Worm (Caenorhabditis elegans) whole organism, L1 larva: ENCODE measurements around the gene srlf-13.

Source experiments
- C04F5.9 ChIP-seq: sonication (generic microtip); optimal IDR thresholded peaks from 2 replicates; lab custom pipeline; 2016; ENCODE audit warnings: missing genetic modification characterization, missing compliant biosample characterization
- C16A3.4 ChIP-seq: fragments of 150-350 bp; optimal IDR thresholded peaks from 2 replicates; lab custom pipeline; 2014; ENCODE audit warnings: missing biosample characterization, missing genetic modification characterization
- aha-1 ChIP-seq: fragments of 150-350 bp; optimal IDR thresholded peaks from 2 replicates; lab custom pipeline; 2014; ENCODE audit warnings: missing biosample characterization, missing genetic modification characterization
- alr-1 ChIP-seq: fragments of 200-800 bp; sonication (Bioruptor generic); optimal IDR thresholded peaks from 2 replicates; lab custom pipeline; 2018; ENCODE audit warnings: borderline replicate concordance, mild to moderate bottlenecking, missing genetic modification characterization, missing compliant biosample characterization
- aly-2 ChIP-seq: fragments of 150-350 bp; optimal IDR thresholded peaks from 2 replicates; lab custom pipeline; 2014; ENCODE audit warnings: missing biosample characterization, missing genetic modification characterization
- blmp-1 ChIP-seq: fragments of 150-350 bp; optimal IDR thresholded peaks from 2 replicates; lab custom pipeline; 2014; ENCODE audit warnings: missing biosample characterization, missing genetic modification characterization
- ceh-63 ChIP-seq: fragments of 200-800 bp; sonication (Bioruptor generic); optimal IDR thresholded peaks from 2 replicates; lab custom pipeline; 2018; ENCODE audit warnings: mild to moderate bottlenecking, missing genetic modification characterization, missing compliant biosample characterization
- ceh-82 ChIP-seq, 3 experiments: fragments of 150-350 bp in 1 of 3; sonication (generic microtip) in 2 of 3; optimal IDR thresholded peaks; 2 replicates each; lab custom pipeline; 2014 to 2017; ENCODE audit warnings: missing biosample characterization in 3 of 3, missing genetic modification characterization in 3 of 3
- ceh-88 ChIP-seq: fragments of 200-800 bp; sonication (Bioruptor generic); IDR thresholded peaks from 2 replicates; pipeline ENCODE4 v1.3.6; 2022; ENCODE audit warnings: missing genetic modification characterization, missing compliant biosample characterization
- ces-1 ChIP-seq: fragments of 150-350 bp; optimal IDR thresholded peaks from 2 replicates; lab custom pipeline; 2014; ENCODE audit warnings: missing biosample characterization, missing genetic modification reagents, missing genetic modification characterization
- dpl-1 ChIP-seq, 3 experiments: fragments of 150-350 bp in 2 of 3; sonication (generic microtip) in 1 of 3; optimal IDR thresholded peaks; 2 replicates each; lab custom pipeline; 2014 to 2017; ENCODE audit warnings: missing biosample characterization in 3 of 3, missing genetic modification characterization in 3 of 3, missing genetic modification reagents in 3 of 3
- dsc-1 ChIP-seq: sonication (generic microtip); optimal IDR thresholded peaks from 2 replicates; lab custom pipeline; 2016; ENCODE audit warnings: mild to moderate bottlenecking, missing genetic modification characterization, missing compliant biosample characterization
- efl-1 ChIP-seq, 4 experiments: fragments of 150-350 bp; optimal IDR thresholded peaks in 3 of 4; peaks in 1 of 4; 1 replicate in 1 of 4; 2 replicates in 3 of 4; lab custom pipeline; 2014; ENCODE audit warnings: missing biosample characterization in 2 of 4, missing genetic modification characterization in 2 of 4, missing genetic modification reagents in 2 of 4
- egl-27 ChIP-seq, 2 experiments: fragments of 150-350 bp in 1 of 2; sonication (generic microtip); optimal IDR thresholded peaks; 3 replicates each; lab custom pipeline; 2017 to 2018; ENCODE audit warnings: missing biosample characterization in 2 of 2, missing genetic modification characterization in 2 of 2, missing genetic modification reagents in 2 of 2
- elt-2 ChIP-seq: sonication (generic microtip); optimal IDR thresholded peaks from 2 replicates; lab custom pipeline; 2016; ENCODE audit warnings: missing genetic modification characterization, mild to moderate bottlenecking, inconsistent platforms, missing compliant biosample characterization, missing genetic modification reagents
- ets-5 ChIP-seq: fragments of 200-800 bp; sonication (Bioruptor generic); IDR thresholded peaks from 2 replicates; pipeline ENCODE4 v1.3.6; 2022; ENCODE audit warnings: missing genetic modification characterization, missing compliant biosample characterization
- fkh-10 ChIP-seq: sonication (generic microtip); optimal IDR thresholded peaks from 2 replicates; lab custom pipeline; 2017; ENCODE audit warnings: missing biosample characterization, missing genetic modification reagents, missing genetic modification characterization
- fkh-4 ChIP-seq: sonication (generic microtip); optimal IDR thresholded peaks from 2 replicates; lab custom pipeline; 2016; ENCODE audit warnings: missing compliant biosample characterization, missing genetic modification characterization, borderline replicate concordance
- fos-1 ChIP-seq: fragments of 150-350 bp; optimal IDR thresholded peaks from 2 replicates; lab custom pipeline; 2014; ENCODE audit warnings: missing biosample characterization, missing genetic modification characterization
- hlh-4 ChIP-seq: sonication (generic microtip); optimal IDR thresholded peaks from 2 replicates; lab custom pipeline; 2016; ENCODE audit warnings: mild to moderate bottlenecking, missing genetic modification characterization, missing compliant biosample characterization
- isw-1 ChIP-seq: fragments of 200-800 bp; sonication (Bioruptor generic); IDR thresholded peaks from 2 replicates; pipeline ENCODE4 v1.3.6; 2022; ENCODE audit warnings: missing genetic modification characterization, missing compliant biosample characterization
- jun-1 ChIP-seq: fragments of 150-350 bp; optimal IDR thresholded peaks from 2 replicates; lab custom pipeline; 2014; ENCODE audit warnings: missing biosample characterization, missing genetic modification reagents, missing genetic modification characterization
- lin-15B ChIP-seq: fragments of 150-350 bp; sonication (generic microtip); optimal IDR thresholded peaks from 3 replicates; lab custom pipeline; 2014; ENCODE audit warnings: missing biosample characterization, missing genetic modification characterization
- lin-35 ChIP-seq, 2 experiments: fragments of 150-350 bp; optimal IDR thresholded peaks; 2 replicates each; lab custom pipeline; 2014; ENCODE audit warnings: missing biosample characterization in 2 of 2, missing genetic modification characterization in 2 of 2, missing genetic modification reagents in 2 of 2
- lin-39 ChIP-seq: fragments of 150-350 bp; optimal IDR thresholded peaks from 2 replicates; lab custom pipeline; 2014; ENCODE audit warnings: missing biosample characterization, missing genetic modification reagents, missing genetic modification characterization
- mdl-1 ChIP-seq, 2 experiments: fragments of 150-350 bp; optimal IDR thresholded peaks; 2 replicates each; lab custom pipeline; 2014 to 2017; ENCODE audit warnings: missing biosample characterization in 2 of 2, missing genetic modification characterization in 2 of 2, inconsistent platforms in 1 of 2
- mef-2 ChIP-seq: fragments of 150-350 bp; optimal IDR thresholded peaks from 2 replicates; lab custom pipeline; 2014; ENCODE audit warnings: missing biosample characterization, missing genetic modification characterization
- mep-1 ChIP-seq: fragments of 150-350 bp; optimal IDR thresholded peaks from 2 replicates; lab custom pipeline; 2014; ENCODE audit warnings: missing biosample characterization, missing genetic modification characterization
- nhr-11 ChIP-seq: fragments of 150-350 bp; optimal IDR thresholded peaks from 2 replicates; lab custom pipeline; 2014; ENCODE audit warnings: missing biosample characterization, missing genetic modification characterization
- nhr-12 ChIP-seq: sonication (generic microtip); optimal IDR thresholded peaks from 2 replicates; lab custom pipeline; 2017; ENCODE audit warnings: missing biosample characterization, missing genetic modification characterization
- nhr-20 ChIP-seq: sonication (generic microtip); optimal IDR thresholded peaks from 2 replicates; lab custom pipeline; 2016; ENCODE audit warnings: mild to moderate bottlenecking, missing genetic modification characterization, missing compliant biosample characterization
- nhr-237 ChIP-seq: fragments of 150-350 bp; optimal IDR thresholded peaks from 2 replicates; lab custom pipeline; 2014; ENCODE audit warnings: missing biosample characterization, missing genetic modification characterization
- nhr-28 ChIP-seq: fragments of 150-350 bp; optimal IDR thresholded peaks from 2 replicates; lab custom pipeline; 2014; ENCODE audit warnings: missing biosample characterization, missing genetic modification characterization
- nhr-71 ChIP-seq: sonication (generic microtip); optimal IDR thresholded peaks from 2 replicates; lab custom pipeline; 2016; ENCODE audit warnings: mild to moderate bottlenecking, missing genetic modification characterization, moderate library complexity, missing compliant biosample characterization
- nhr-77 ChIP-seq: fragments of 150-350 bp; optimal IDR thresholded peaks from 2 replicates; lab custom pipeline; 2014; ENCODE audit warnings: missing biosample characterization, missing genetic modification characterization
- nhr-85 ChIP-seq: sonication (generic microtip); peaks from one replicate; lab custom pipeline; 2016; ENCODE audit warnings: missing genetic modification characterization, inconsistent platforms, missing compliant biosample characterization
- pqm-1 ChIP-seq: sonication (generic microtip); optimal IDR thresholded peaks from 3 replicates; lab custom pipeline; 2017; ENCODE audit warnings: missing biosample characterization, missing genetic modification characterization
- skn-1 ChIP-seq: fragments of 150-350 bp; optimal IDR thresholded peaks from 2 replicates; lab custom pipeline; 2014; ENCODE audit warnings: missing biosample characterization, missing genetic modification characterization
- snu-23 ChIP-seq: sonication (generic microtip); optimal IDR thresholded peaks from 2 replicates; lab custom pipeline; 2016; ENCODE audit warnings: missing genetic modification characterization, missing compliant biosample characterization
- sox-4 ChIP-seq: sonication (generic microtip); optimal IDR thresholded peaks from 2 replicates; lab custom pipeline; 2016; ENCODE audit warnings: missing genetic modification characterization, missing compliant biosample characterization
- sptf-1 ChIP-seq: fragments of 150-350 bp; optimal IDR thresholded peaks from 2 replicates; lab custom pipeline; 2014; ENCODE audit warnings: missing biosample characterization, missing genetic modification characterization
- sup-37 ChIP-seq: fragments of 200-800 bp; sonication (Bioruptor generic); optimal IDR thresholded peaks from 2 replicates; lab custom pipeline; 2018; ENCODE audit warnings: mild to moderate bottlenecking, missing genetic modification characterization, missing compliant biosample characterization
- swsn-7 ChIP-seq: sonication (generic microtip); optimal IDR thresholded peaks from 2 replicates; lab custom pipeline; 2016; ENCODE audit warnings: missing genetic modification characterization, missing compliant biosample characterization
- tbx-2 ChIP-seq: sonication (generic microtip); optimal IDR thresholded peaks from 2 replicates; lab custom pipeline; 2016; ENCODE audit warnings: missing genetic modification characterization, missing compliant biosample characterization
- unc-130 ChIP-seq: fragments of 150-350 bp; optimal IDR thresholded peaks from 2 replicates; lab custom pipeline; 2017; ENCODE audit warnings: missing biosample characterization, missing genetic modification characterization, inconsistent platforms
- unc-62 ChIP-seq: fragments of 150-350 bp; optimal IDR thresholded peaks from 2 replicates; lab custom pipeline; 2014; ENCODE audit warnings: missing biosample characterization, missing genetic modification reagents, missing genetic modification characterization
- unc-86 ChIP-seq: sonication (generic microtip); optimal IDR thresholded peaks from 2 replicates; lab custom pipeline; 2016; ENCODE audit warnings: missing genetic modification characterization, missing compliant biosample characterization
- vab-15 ChIP-seq: sonication (generic microtip); optimal IDR thresholded peaks from 2 replicates; lab custom pipeline; 2017; ENCODE audit warnings: missing genotype, mild to moderate bottlenecking, missing genetic modification characterization, missing compliant biosample characterization
- xbp-1 ChIP-seq: sonication (generic microtip); optimal IDR thresholded peaks from 2 replicates; lab custom pipeline; 2016; ENCODE audit warnings: missing genetic modification characterization, missing compliant biosample characterization
- zag-1 ChIP-seq: fragments of 150-350 bp; optimal IDR thresholded peaks from 2 replicates; lab custom pipeline; 2014; ENCODE audit warnings: missing biosample characterization, missing genetic modification characterization
- zip-4 ChIP-seq: fragments of 200-800 bp; sonication (Bioruptor generic); optimal IDR thresholded peaks from 2 replicates; lab custom pipeline; 2018; ENCODE audit warnings: mild to moderate bottlenecking, missing genetic modification characterization, moderate library complexity, missing compliant biosample characterization

srlf-13 gene

DNA sequence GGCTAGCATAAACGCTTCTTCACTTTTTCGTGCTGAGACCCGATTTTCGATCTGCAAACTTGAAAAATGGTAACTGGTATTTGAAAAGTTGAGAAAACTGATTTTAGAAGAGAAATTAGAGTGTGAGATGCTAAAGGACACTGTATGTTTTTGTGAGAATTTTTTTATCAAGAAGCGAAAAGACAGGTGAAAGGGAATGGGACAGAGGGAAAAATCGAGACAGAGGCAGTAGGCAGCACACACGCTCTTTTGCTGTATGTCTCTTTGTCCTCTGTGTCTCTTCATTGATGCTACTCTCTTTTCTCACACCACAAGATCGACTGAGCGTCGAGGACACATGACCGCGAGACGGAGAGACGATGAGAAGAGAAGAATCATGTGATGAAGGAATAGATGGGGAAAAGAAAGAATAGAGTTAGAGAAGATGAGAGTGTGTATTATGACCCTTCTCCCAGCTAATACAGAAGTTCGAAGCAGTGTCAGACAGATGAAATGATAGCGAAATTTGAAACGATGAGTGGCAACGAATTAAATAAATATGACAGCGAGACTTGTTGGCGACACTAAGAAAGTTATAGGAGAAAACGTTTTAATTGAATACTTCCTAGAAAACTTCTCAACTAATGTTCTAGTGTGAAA is 39.6 kb upstream of the srlf-13 start, which contains the start of gene lgg-2 (continued):
- TF ChIP-seq pqm-1 (tag; lab: Kevin White, UChicago): peak; percentile 36
- peak; percentile 52 to 76 for TF ChIP-seq egl-27 (tag; optimal IDR thresholded peaks at IDR 0.05; lab: Kevin White, UChicago)
- peak; percentile 99 for TF ChIP-seq nhr-85 (tag; lab: Kevin White, UChicago)
- peak; percentile 95 for TF ChIP-seq jun-1 (tag; lab: Kevin White, UChicago)
- TF ChIP-seq lin-35 (GFP tag; optimal IDR thresholded peaks at IDR 0.05; lab: Kevin White, UChicago): peak; percentile 84 to 90
- peak; percentile 79 for TF ChIP-seq ceh-88 (GFP tag; lab: Robert Waterston, UW)
- no peak for TF ChIP-seq fkh-4 (tag; lab: Kevin White, UChicago)
- TF ChIP-seq blmp-1 (tag; lab: Kevin White, UChicago): peak; percentile 97
- peak; percentile 61 for TF ChIP-seq zag-1 (tag; lab: Kevin White, UChicago)
- TF ChIP-seq fkh-10 (GFP tag; lab: Kevin White, UChicago): peak; percentile 26
- peak; percentile 89 to 92 for TF ChIP-seq efl-1 (optimal IDR thresholded peaks at IDR 0.05; lab: Kevin White, UChicago)
- TF ChIP-seq efl-1 (GFP tag; optimal IDR thresholded peaks at IDR 0.05 in 1 of 2; lab: Kevin White, UChicago): peak; percentile 68 to 97
- TF ChIP-seq unc-86 (tag; lab: Kevin White, UChicago): peak; percentile 96
- no peak for TF ChIP-seq unc-130 (tag; lab: Kevin White, UChicago)
- TF ChIP-seq zip-4 (GFP tag; lab: Kevin White, UChicago): peak; percentile 80
- no peak for TF ChIP-seq nhr-12
- TF ChIP-seq sox-4 (tag; lab: Kevin White, UChicago): peak; percentile 77
- peak; percentile 98 for TF ChIP-seq mep-1 (tag; lab: Kevin White, UChicago)
- no peak for TF ChIP-seq alr-1 (tag; lab: Kevin White, UChicago)
- TF ChIP-seq ceh-63: no peak
- TF ChIP-seq ets-5 (GFP tag; lab: Robert Waterston, UW): no peak
- peak; percentile 79 for TF ChIP-seq C04F5.9
- peak; percentile 71 for TF ChIP-seq aha-1 (tag; lab: Kevin White, UChicago)
- peak; percentile 92 for TF ChIP-seq isw-1 (GFP tag; lab: Robert Waterston, UW)
- peak; percentile 73 for TF ChIP-seq sup-37 (GFP tag; lab: Kevin White, UChicago)
- TF ChIP-seq ces-1 (GFP tag; lab: Kevin White, UChicago): no peak
- TF ChIP-seq vab-15: no peak
- peak; percentile 100 for TF ChIP-seq nhr-71 (tag; lab: Kevin White, UChicago)
- TF ChIP-seq nhr-28 (tag; lab: Kevin White, UChicago): no peak
- TF ChIP-seq C16A3.4: peak; percentile 85
- TF ChIP-seq ceh-82 (tag; optimal IDR thresholded peaks at IDR 0.05; lab: Kevin White, UChicago): peak; percentile 90 to 95 (median 94)
- TF ChIP-seq swsn-7 (tag; lab: Kevin White, UChicago): peak; percentile 99
- peak; percentile 89 for TF ChIP-seq elt-2 (tag; lab: Kevin White, UChicago)

DNA sequence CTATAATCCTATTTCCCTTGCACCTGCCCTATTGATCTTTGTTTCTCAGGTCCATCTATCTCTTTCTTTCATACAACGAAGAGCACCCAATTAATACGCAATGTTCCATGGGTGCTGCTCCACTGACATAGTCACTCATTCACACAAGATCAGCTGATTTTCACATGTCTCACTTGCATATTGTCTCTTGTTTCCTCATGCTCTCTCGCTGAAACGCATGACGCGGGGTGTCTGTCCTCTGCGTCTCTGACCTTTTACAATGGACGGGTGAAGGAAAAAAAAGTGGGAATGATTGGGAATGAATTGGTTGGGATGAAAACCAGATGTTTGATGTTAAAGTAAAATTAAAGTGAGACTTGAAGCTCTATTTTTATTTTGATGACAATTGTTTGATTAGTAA is 38.9 kb upstream of the srlf-13 start:
- no peak for TF ChIP-seq lin-15B
- peak; percentile 96 for TF ChIP-seq snu-23
- peak; percentile 88 for TF ChIP-seq lin-39
- peak in 1 of 2 experiments; percentile 44 for TF ChIP-seq egl-27 (tag; optimal IDR thresholded peaks at IDR 0.05; lab: Kevin White, UChicago)
- peak; percentile 95 for TF ChIP-seq nhr-20 (tag; lab: Kevin White, UChicago)
- TF ChIP-seq tbx-2: peak; percentile 90
- peak in 1 of 2 experiments; percentile 96 for TF ChIP-seq mdl-1 (tag; optimal IDR thresholded peaks at IDR 0.05; lab: Kevin White, UChicago)
- peak; percentile 90 for TF ChIP-seq nhr-11 (tag; lab: Kevin White, UChicago)
- peak; percentile 47 to 84 (median 66) for TF ChIP-seq ceh-82 (tag; optimal IDR thresholded peaks at IDR 0.05; lab: Kevin White, UChicago)
- peak; percentile 99 for TF ChIP-seq dsc-1 (tag; lab: Kevin White, UChicago)
- TF ChIP-seq sptf-1: no peak
- peak; percentile 65 for TF ChIP-seq unc-130 (tag; lab: Kevin White, UChicago)
- TF ChIP-seq efl-1 (optimal IDR thresholded peaks at IDR 0.05; lab: Kevin White, UChicago): peak; percentile 79 to 82
- peak; percentile 61 to 94 for TF ChIP-seq efl-1 (GFP tag; optimal IDR thresholded peaks at IDR 0.05 in 1 of 2; lab: Kevin White, UChicago)
- peak; percentile 77 for TF ChIP-seq fos-1
- no peak for TF ChIP-seq unc-62 (GFP tag; lab: Kevin White, UChicago)
- peak; percentile 57 for TF ChIP-seq nhr-237 (tag; lab: Kevin White, UChicago)
- peak; percentile 78 for TF ChIP-seq skn-1 (tag; lab: Kevin White, UChicago)
- TF ChIP-seq swsn-7 (tag; lab: Kevin White, UChicago): peak; percentile 93
- peak; percentile 85 for TF ChIP-seq mef-2 (tag; lab: Kevin White, UChicago)
- TF ChIP-seq hlh-4 (tag; lab: Kevin White, UChicago): no peak
- TF ChIP-seq nhr-77: no peak
- TF ChIP-seq aly-2: peak; percentile 67
- no peak for TF ChIP-seq ceh-63
- peak; percentile 91 for TF ChIP-seq xbp-1
- peak; percentile 62 to 68 (median 64) for TF ChIP-seq dpl-1 (GFP tag; optimal IDR thresholded peaks at IDR 0.05; lab: Kevin White, UChicago)
